Fruit fly (Drosophila melanogaster) whole organism, embryonic: Measurements from ENCODE around the gene CG33107.

ENCODE experiments used
- Asciz ChIP-seq: fragments of 200-800 bp; sonication (Bioruptor generic); optimal IDR thresholded peaks from 2 replicates; lab custom pipeline; 2017; ENCODE audit warnings: missing biosample characterization, mild to moderate bottlenecking, missing genetic modification characterization, missing genetic modification reagents
- B-H2 ChIP-seq: fragments of 200-800 bp; sonication (Bioruptor generic); optimal IDR thresholded peaks from 2 replicates; lab custom pipeline; 2018; ENCODE audit warnings: missing biosample characterization, mild to moderate bottlenecking, missing genetic modification characterization
- CG10209 ChIP-seq: fragments of 200-800 bp; sonication (Bioruptor generic); optimal IDR thresholded peaks from 3 replicates; lab custom pipeline; 2017; ENCODE audit warnings: missing biosample characterization, mild to moderate bottlenecking, missing genetic modification characterization, missing genetic modification reagents
- CG10366 ChIP-seq: fragments of 200-800 bp; sonication (Bioruptor generic); IDR thresholded peaks from 2 replicates; pipeline ENCODE4 v1.3.6; 2022; ENCODE audit warnings: missing biosample characterization, missing genetic modification characterization
- CG10565 ChIP-seq: fragments of 200-800 bp; sonication (Bioruptor generic); optimal IDR thresholded peaks from 3 replicates; lab custom pipeline; 2016; ENCODE audit warnings: missing biosample characterization, mild to moderate bottlenecking, missing genetic modification characterization
- CG10654 ChIP-seq: fragments of 200-800 bp; sonication (Bioruptor generic); optimal IDR thresholded peaks from 2 replicates; lab custom pipeline; 2016; ENCODE audit warnings: missing biosample characterization, missing genetic modification characterization
- CG10959 ChIP-seq: fragments of 200-800 bp; sonication (Bioruptor generic); IDR thresholded peaks from 2 replicates; pipeline ENCODE4 v1.3.6; 2022; ENCODE audit warnings: missing biosample characterization, missing genetic modification characterization
- CG11456 ChIP-seq: fragments of 200-800 bp; sonication (Bioruptor generic); IDR thresholded peaks from 3 replicates; pipeline ENCODE4 v1.3.6; 2022; ENCODE audit warnings: missing biosample characterization, missing genetic modification characterization
- CG11723 ChIP-seq: fragments of 200-800 bp; sonication (Bioruptor generic); optimal IDR thresholded peaks from 2 replicates; lab custom pipeline; 2017; ENCODE audit warnings: missing biosample characterization, mild to moderate bottlenecking, missing genetic modification characterization
- CG15269 ChIP-seq: fragments of 200-800 bp; sonication (Bioruptor generic); optimal IDR thresholded peaks from 2 replicates; lab custom pipeline; 2018; ENCODE audit warnings: missing biosample characterization, mild to moderate bottlenecking, missing genetic modification characterization, moderate library complexity
- CG15479 ChIP-seq: fragments of 200-800 bp; sonication (Bioruptor generic); optimal IDR thresholded peaks from 3 replicates; lab custom pipeline; 2019; ENCODE audit warnings: missing biosample characterization, mild to moderate bottlenecking, missing genetic modification characterization, moderate library complexity
- CG1603 ChIP-seq: fragments of 200-800 bp; sonication (Bioruptor generic); optimal IDR thresholded peaks from 2 replicates; lab custom pipeline; 2019; ENCODE audit warnings: missing biosample characterization, mild to moderate bottlenecking, missing genetic modification characterization, moderate library complexity
- CG17186 ChIP-seq: fragments of 200-800 bp; sonication (Bioruptor generic); optimal IDR thresholded peaks from 3 replicates; lab custom pipeline; 2017; ENCODE audit warnings: missing biosample characterization, missing genetic modification reagents, missing genetic modification characterization
- CG17829 ChIP-seq: fragments of 200-800 bp; optimal IDR thresholded peaks from 2 replicates; lab custom pipeline; 2019; ENCODE audit warnings: missing biosample characterization, mild to moderate bottlenecking, missing genetic modification characterization, moderate library complexity
- CG18262 ChIP-seq: fragments of 200-800 bp; optimal IDR thresholded peaks from 3 replicates; lab custom pipeline; 2019; ENCODE audit warnings: missing biosample characterization, mild to moderate bottlenecking, missing genetic modification characterization, moderate library complexity
- CG1832 ChIP-seq: fragments of 200-800 bp; sonication (Bioruptor generic); optimal IDR thresholded peaks from 2 replicates; lab custom pipeline; 2017; ENCODE audit warnings: missing biosample characterization, mild to moderate bottlenecking, missing genetic modification characterization, inconsistent platforms
- CG18476 ChIP-seq: fragments of 200-800 bp; sonication (Bioruptor generic); optimal IDR thresholded peaks from 2 replicates; lab custom pipeline; 2016; ENCODE audit warnings: missing biosample characterization, mild to moderate bottlenecking, missing genetic modification characterization
- CG2129 ChIP-seq: fragments of 200-800 bp; sonication (Bioruptor generic); IDR thresholded peaks from 2 replicates; pipeline ENCODE4 v1.3.6; 2022; ENCODE audit warnings: missing biosample characterization, missing genetic modification characterization; ENCODE audit not compliant: partially characterized antibody
- CG3838 ChIP-seq: fragments of 200-800 bp; sonication (Bioruptor generic); optimal IDR thresholded peaks from 3 replicates; lab custom pipeline; 2016; ENCODE audit warnings: missing biosample characterization, missing genetic modification characterization
- CG4282 ChIP-seq: fragments of 200-800 bp; sonication (Bioruptor generic); optimal IDR thresholded peaks from 2 replicates; lab custom pipeline; 2016; ENCODE audit warnings: missing biosample characterization, missing genetic modification characterization
- CG4730 ChIP-seq: fragments of 200-800 bp; sonication (Bioruptor generic); IDR thresholded peaks from 2 replicates; pipeline ENCODE4 v1.3.6; 2022; ENCODE audit warnings: missing biosample characterization, missing genetic modification characterization
- CG5953 ChIP-seq: fragments of 200-800 bp; sonication (Bioruptor generic); IDR thresholded peaks from 2 replicates; pipeline ENCODE4 v1.3.6; 2022; ENCODE audit warnings: missing biosample characterization, missing genetic modification characterization
- CG8478 ChIP-seq: fragments of >200 bp; optimal IDR thresholded peaks from 2 replicates; lab custom pipeline; 2018
- CG8944 ChIP-seq: fragments of 200-800 bp; sonication (Bioruptor generic); optimal IDR thresholded peaks from 3 replicates; lab custom pipeline; 2016; ENCODE audit warnings: missing biosample characterization, missing genetic modification characterization
- CG9609 ChIP-seq: fragments of 200-800 bp; sonication (Bioruptor generic); optimal IDR thresholded peaks from 3 replicates; lab custom pipeline; 2016; ENCODE audit warnings: missing biosample characterization, missing genetic modification characterization
- CrebB ChIP-seq: fragments of 200-800 bp; sonication (Bioruptor generic); optimal IDR thresholded peaks from 3 replicates; lab custom pipeline; 2018; ENCODE audit warnings: missing biosample characterization, mild to moderate bottlenecking, missing genetic modification characterization
- Doc2 ChIP-seq: fragments of 200-800 bp; sonication (Bioruptor generic); IDR thresholded peaks from 2 replicates; pipeline ENCODE4 v1.3.6; 2022; ENCODE audit warnings: missing biosample characterization, missing genetic modification characterization
- HLH4C ChIP-seq: fragments of 200-800 bp; sonication (Bioruptor generic); IDR thresholded peaks from 3 replicates; pipeline ENCODE4 v1.3.6; 2022; ENCODE audit warnings: missing biosample characterization, missing genetic modification characterization; ENCODE audit not compliant: partially characterized antibody
- HLH54F ChIP-seq: fragments of 200-800 bp; sonication (Bioruptor generic); optimal IDR thresholded peaks from 3 replicates; lab custom pipeline; 2016; ENCODE audit warnings: missing biosample characterization, missing genetic modification characterization
- Jarid2 ChIP-seq: fragments of 200-800 bp; sonication (Bioruptor generic); optimal IDR thresholded peaks from 3 replicates; lab custom pipeline; 2017; ENCODE audit warnings: mild to moderate bottlenecking, missing biosample characterization, missing genetic modification reagents, missing genetic modification characterization
- MESR4 ChIP-seq: fragments of 200-800 bp; sonication (Bioruptor generic); optimal IDR thresholded peaks from 2 replicates; lab custom pipeline; 2018; ENCODE audit warnings: missing biosample characterization, mild to moderate bottlenecking, missing genetic modification characterization, moderate library complexity
- Max ChIP-seq: fragments of 200-800 bp; sonication (Bioruptor generic); optimal IDR thresholded peaks from 2 replicates; lab custom pipeline; 2016; ENCODE audit warnings: missing biosample characterization, mild to moderate bottlenecking, missing genetic modification characterization
- Meics ChIP-seq: fragments of 200-800 bp; sonication (Bioruptor generic); optimal IDR thresholded peaks from 2 replicates; lab custom pipeline; 2017; ENCODE audit warnings: missing biosample characterization, mild to moderate bottlenecking, missing genetic modification characterization
- Mrtf ChIP-seq: fragments of 200-800 bp; sonication (Bioruptor generic); IDR thresholded peaks from 3 replicates; pipeline ENCODE4 v1.3.6; 2022; ENCODE audit warnings: missing biosample characterization, missing genetic modification characterization
- Sin3A ChIP-seq: fragments of >200 bp; optimal IDR thresholded peaks from 2 replicates; lab custom pipeline; 2018
- bowl ChIP-seq: fragments of 200-800 bp; sonication (Bioruptor generic); IDR thresholded peaks from 2 replicates; pipeline ENCODE4 v1.3.6; 2022; ENCODE audit warnings: missing biosample characterization, missing genetic modification characterization
- btn ChIP-seq: fragments of 200-800 bp; sonication (Bioruptor generic); optimal IDR thresholded peaks from 2 replicates; lab custom pipeline; 2016; ENCODE audit warnings: missing biosample characterization, missing genetic modification characterization
- cad ChIP-seq: fragments of >200 bp; optimal IDR thresholded peaks from 2 replicates; lab custom pipeline; 2017; ENCODE audit warnings: missing biosample characterization, missing genetic modification characterization
- dati ChIP-seq: fragments of 200-800 bp; sonication (Bioruptor generic); IDR thresholded peaks from 2 replicates; pipeline ENCODE4 v1.3.6; 2022; ENCODE audit warnings: missing biosample characterization, missing genetic modification characterization
- dimm ChIP-seq: fragments of 200-800 bp; sonication (Bioruptor generic); IDR thresholded peaks from 2 replicates; pipeline ENCODE4 v1.3.6; 2022; ENCODE audit warnings: missing biosample characterization, missing genetic modification characterization
- ewg ChIP-seq: fragments of 200-800 bp; sonication (Bioruptor generic); optimal IDR thresholded peaks from 3 replicates; lab custom pipeline; 2017; ENCODE audit warnings: mild to moderate bottlenecking, missing biosample characterization, missing genetic modification reagents, missing genetic modification characterization
- gro ChIP-seq: fragments of 200-800 bp; sonication (Bioruptor generic); optimal IDR thresholded peaks from 2 replicates; lab custom pipeline; 2016; ENCODE audit warnings: missing biosample characterization, missing genetic modification characterization
- gsb ChIP-seq: fragments of 200-800 bp; sonication (Bioruptor generic); IDR thresholded peaks from 2 replicates; pipeline ENCODE4 v1.3.6; 2022; ENCODE audit warnings: missing biosample characterization, missing genetic modification characterization
- h ChIP-seq: fragments of >200 bp; optimal IDR thresholded peaks from 2 replicates; lab custom pipeline; 2017
- kni ChIP-seq: fragments of 200-800 bp; sonication (Bioruptor generic); optimal IDR thresholded peaks from 3 replicates; lab custom pipeline; 2017; ENCODE audit warnings: mild to moderate bottlenecking, missing biosample characterization, missing genetic modification reagents, missing genetic modification characterization
- luna ChIP-seq: fragments of 200-800 bp; sonication (Bioruptor generic); optimal IDR thresholded peaks from 2 replicates; lab custom pipeline; 2016; ENCODE audit warnings: missing biosample characterization, missing genetic modification characterization
- org-1 ChIP-seq: fragments of 200-800 bp; sonication (Bioruptor generic); optimal IDR thresholded peaks from 2 replicates; lab custom pipeline; 2017; ENCODE audit warnings: missing biosample characterization, missing genetic modification characterization
- phol ChIP-seq: fragments of 200-800 bp; sonication (Bioruptor generic); optimal IDR thresholded peaks from 3 replicates; lab custom pipeline; 2018; ENCODE audit warnings: missing biosample characterization, mild to moderate bottlenecking, missing genetic modification characterization, moderate library complexity
- tio ChIP-seq: fragments of 200-800 bp; sonication (Bioruptor generic); optimal IDR thresholded peaks from 2 replicates; lab custom pipeline; 2017; ENCODE audit warnings: missing biosample characterization, missing genetic modification characterization, inconsistent platforms
- trem ChIP-seq: fragments of 200-800 bp; optimal IDR thresholded peaks from 3 replicates; lab custom pipeline; 2019; ENCODE audit warnings: missing biosample characterization, mild to moderate bottlenecking, missing genetic modification characterization, moderate library complexity
- ttk ChIP-seq: fragments of 200-800 bp; sonication (Bioruptor generic); IDR thresholded peaks from 2 replicates; pipeline ENCODE4 v2.1.2; 2022; ENCODE audit warnings: missing biosample characterization, missing genetic modification characterization
- wor ChIP-seq: fragments of 200-800 bp; sonication (Bioruptor generic); IDR thresholded peaks from 2 replicates; pipeline ENCODE4 v1.3.6; 2022; ENCODE audit warnings: missing biosample characterization, missing genetic modification characterization
- yki ChIP-seq: fragments of >200 bp; optimal IDR thresholded peaks from 3 replicates; lab custom pipeline; 2018

The CG33107 gene

dm6 chr3R:22624737-22625136 lies 40.2 kb upstream of the CG33107 start (continued):
- no peak for TF ChIP-seq CG15479 (GFP tag; lab: Kevin White, UChicago)
- peak; percentile 71 for TF ChIP-seq ttk
- TF ChIP-seq CG8944 (GFP tag; lab: Kevin White, UChicago), result no peak
- 0 out of 2 replicates have a peak, but pooled peaks have one; percentile 9 for TF ChIP-seq dati (GFP tag; lab: Robert Waterston, UW)
- peak; percentile 46; the same call in 1 of the 2 replicates for TF ChIP-seq gsb
- TF ChIP-seq CG3838 (GFP tag; lab: Kevin White, UChicago), result no peak
- peak; percentile 54 for TF ChIP-seq Max (GFP tag; lab: Kevin White, UChicago)
- peak; percentile 65 for TF ChIP-seq CG10959 (GFP tag; lab: Robert Waterston, UW)
- no peak for TF ChIP-seq yki (lab: Kevin White, UChicago)
- no peak for TF ChIP-seq h
- peak; percentile 67 for TF ChIP-seq CG10366 (GFP tag; lab: Robert Waterston, UW)
- peak; percentile 7 for TF ChIP-seq CG9609
- TF ChIP-seq dimm, result peak; percentile 67
- TF ChIP-seq CG5953 (GFP tag; lab: Robert Waterston, UW), result peak; percentile 75
- peak; percentile 29 for TF ChIP-seq HLH54F (GFP tag; lab: Kevin White, UChicago)
- peak; percentile 62 for TF ChIP-seq phol (tag; lab: Kevin White, UChicago)
- TF ChIP-seq CG10565 (GFP tag; lab: Kevin White, UChicago), result no peak
- TF ChIP-seq B-H2 (GFP tag; lab: Kevin White, UChicago), result no peak
- TF ChIP-seq Asciz (GFP tag; lab: Kevin White, UChicago), result peak; percentile 76
- peak; percentile 68 for TF ChIP-seq CG17829 (tag; lab: Kevin White, UChicago)
- TF ChIP-seq CG17186 (GFP tag; lab: Kevin White, UChicago), result peak; percentile 43
- TF ChIP-seq CG2129 (GFP tag; lab: Robert Waterston, UW), result no peak
- TF ChIP-seq cad (GFP tag; lab: Kevin White, UChicago), result no peak
- no peak for TF ChIP-seq CG4282
- TF ChIP-seq Jarid2 (GFP tag; lab: Kevin White, UChicago), result no peak
- 0 out of 2 replicates have a peak, but pooled peaks have one; percentile 29 for TF ChIP-seq bowl
- no peak for TF ChIP-seq Doc2 (GFP tag; lab: Robert Waterston, UW)
- peak; percentile 39 for TF ChIP-seq btn (GFP tag; lab: Kevin White, UChicago)
- no peak for TF ChIP-seq CG1832 (GFP tag; lab: Kevin White, UChicago)
- TF ChIP-seq kni (GFP tag; lab: Kevin White, UChicago), result no peak
- peak; percentile 10 for TF ChIP-seq org-1 (GFP tag; lab: Kevin White, UChicago)
- no peak for TF ChIP-seq CrebB (tag; lab: Kevin White, UChicago)
- TF ChIP-seq CG4730, result peak; percentile 47; the same call in 1 of the 2 replicates
- TF ChIP-seq trem (tag; lab: Kevin White, UChicago), result peak; percentile 42
- TF ChIP-seq CG10654 (GFP tag; lab: Kevin White, UChicago), result peak; percentile 54
- no peak for TF ChIP-seq HLH4C (GFP tag; lab: Robert Waterston, UW)
- no peak for TF ChIP-seq tio (GFP tag; lab: Kevin White, UChicago)
- no peak for TF ChIP-seq CG15269 (tag; lab: Kevin White, UChicago)
- peak; percentile 69; the same call in 1 of the 3 replicates for TF ChIP-seq CG11456 (GFP tag; lab: Robert Waterston, UW)
- TF ChIP-seq CG11723 (GFP tag; lab: Kevin White, UChicago), result no peak
- TF ChIP-seq CG18476 (GFP tag; lab: Kevin White, UChicago), result peak; percentile 3
- no peak for TF ChIP-seq Sin3A (lab: Kevin White, UChicago)
- TF ChIP-seq ewg (GFP tag; lab: Kevin White, UChicago), result peak; percentile 45
- no peak for TF ChIP-seq gro
- TF ChIP-seq CG18262 (tag; lab: Kevin White, UChicago), result peak; percentile 63
- peak; percentile 49; the same call in 1 of the 2 replicates for TF ChIP-seq wor (GFP tag; lab: Robert Waterston, UW)
- TF ChIP-seq Meics (GFP tag; lab: Kevin White, UChicago), result peak; percentile 29
- no peak for TF ChIP-seq CG8478 (lab: Kevin White, UChicago)
- peak; percentile 42 for TF ChIP-seq CG10209 (GFP tag; lab: Kevin White, UChicago)
- peak; percentile 61; the same call in 1 of the 3 replicates for TF ChIP-seq Mrtf (GFP tag; lab: Robert Waterston, UW)
- no peak for TF ChIP-seq luna (GFP tag; lab: Kevin White, UChicago)
- TF ChIP-seq MESR4 (GFP tag; lab: Kevin White, UChicago), result no peak
- TF ChIP-seq CG1603 (tag; lab: Kevin White, UChicago), result peak; percentile 82
